Worm (Caenorhabditis elegans): ENCODE measurements around the gene try-11.
A peak's percentile ranks its signal among the peaks of the same experiment; 100 is the strongest.
"Not testable (repeated sequence)": the region's sequence is repeated elsewhere in the genome, so short reads cannot be mapped to it uniquely, and the experiment has no call there.

Gene try-11

DNA sequence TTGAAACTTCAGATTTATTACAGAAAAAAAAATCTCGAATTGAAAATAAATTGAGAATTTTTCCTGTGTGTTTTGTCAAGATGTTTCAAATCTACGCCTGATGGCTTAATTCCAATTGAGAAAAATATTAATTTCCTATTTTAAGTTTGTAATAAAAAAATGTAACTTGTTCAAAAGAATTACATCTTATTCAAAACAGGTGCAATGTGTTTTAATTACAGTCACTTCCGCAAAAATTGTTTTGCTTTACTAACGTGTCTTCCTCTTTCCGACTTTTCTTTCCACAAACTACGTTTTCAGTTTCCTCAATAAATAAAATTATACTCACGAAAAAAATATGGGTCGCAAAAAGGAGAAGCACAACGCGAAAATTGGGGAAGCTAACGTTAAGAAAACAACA is 13.5 kb upstream of the try-11 start, which contains the start of gene F25E5.16:
Gene F25E5.16, plus strand, starts transcription at position 301 of the 400 bp plus-strand sequence.
- TF ChIP-seq ceh-44 (GFP tag; IDR thresholded peaks at IDR 0.05) (no peak), egl-27 (tag; optimal IDR thresholded peaks at IDR 0.05) (no peak), mep-1 (tag; optimal IDR thresholded peaks at IDR 0.05) (no peak), ces-1 (GFP tag; optimal IDR thresholded peaks at IDR 0.05) (no peak), dve-1 (tag; optimal IDR thresholded peaks at IDR 0.05; ENCODE audit: insufficient read depth) (no peak), Y5F2A.4 (GFP tag; optimal IDR thresholded peaks at IDR 0.05) (no peak), spr-1 (tag; optimal IDR thresholded peaks at IDR 0.05) (no peak)

- TF ChIP-seq tra-1 (GFP tag; IDR thresholded peaks at IDR 0.05) (no peak), hif-1 (tag; optimal IDR thresholded peaks at IDR 0.05) (no peak), ZK546.5 (tag; optimal IDR thresholded peaks at IDR 0.05) (no peak), lin-1 (GFP tag; IDR thresholded peaks at IDR 0.05) (no peak), spr-1 (tag; optimal IDR thresholded peaks at IDR 0.05) (no peak), daf-8 (GFP tag; IDR thresholded peaks at IDR 0.05) (no peak), dmd-9 (GFP tag; IDR thresholded peaks at IDR 0.05) (no peak), nhr-102 (tag; optimal IDR thresholded peaks at IDR 0.05) (no peak), zag-1 (tag; optimal IDR thresholded peaks at IDR 0.05) (no peak)
Observed at ce11 chrV:7439807-7440206, 11.7 kb upstream of the try-11 start, which contains the start of gene try-13. Gene try-13 (plus strand): TSS chrV:7440107.

- TF ChIP-seq zip-11 (GFP tag; IDR thresholded peaks at IDR 0.05) (peak; percentile 62; the same call in 1 of the 2 replicates), vab-7 (GFP tag; IDR thresholded peaks at IDR 0.05) (0 out of 2 replicates have a peak, but pooled peaks have one; percentile 25), tag-97 (GFP tag; IDR thresholded peaks at IDR 0.05) (0 out of 2 replicates have a peak, but pooled peaks have one; percentile 36), madf-5 (GFP tag; IDR thresholded peaks at IDR 0.05) (0 out of 4 replicates have a peak, but pooled peaks of 1 of the 2 experiments have one; percentile 17), arid-1 (GFP tag; conservative IDR thresholded peaks at IDR 0.05) (0 out of 2 replicates have a peak, but pooled peaks have one; percentile 41)
Observed at ce11 chrV:7443480-7443879, 8.0 kb upstream of the try-11 start.

ce11 chrV:7444331-7444730 is 7.2 kb upstream of the try-11 start, which contains the start of gene nhr-141:
Gene nhr-141 (plus strand): TSS chrV:7444661.
- not testable (repeated sequence) for TF ChIP-seq skn-1, R02D3.7, nhr-11 (tag; optimal IDR thresholded peaks at IDR 0.05)

- TF ChIP-seq daf-16 (GFP tag; optimal IDR thresholded peaks at IDR 0.05), result no peak
- TF ChIP-seq daf-16 (tag; optimal IDR thresholded peaks at IDR 0.05), result no peak
- TF ChIP-seq T20F7.1 (GFP tag; optimal IDR thresholded peaks at IDR 0.05), result no peak
- TF ChIP-seq fos-1 (tag; optimal IDR thresholded peaks at IDR 0.05), result no peak
- TF ChIP-seq dmd-6 (GFP tag; IDR thresholded peaks at IDR 0.05), result no peak
- TF ChIP-seq nhr-28 (tag; optimal IDR thresholded peaks at IDR 0.05), result peak; percentile 44
- TF ChIP-seq lin-39 (tag; optimal IDR thresholded peaks at IDR 0.05), result no peak
- TF ChIP-seq zip-2 (tag; optimal IDR thresholded peaks at IDR 0.05), result no peak
- no peak for TF ChIP-seq mdl-1 (tag; optimal IDR thresholded peaks at IDR 0.05)
- no peak for TF ChIP-seq php-3 (GFP tag; IDR thresholded peaks at IDR 0.05)
- peak; percentile 14 for TF ChIP-seq hlh-30 (tag; optimal IDR thresholded peaks at IDR 0.05; ENCODE audit: insufficient read depth)
- TF ChIP-seq nhr-6 (tag; optimal IDR thresholded peaks at IDR 0.05), result no peak
- no peak for TF ChIP-seq ztf-7 (tag; optimal IDR thresholded peaks at IDR 0.05)
Observed at ce11 chrV:7446965-7447364, 4.6 kb upstream of the try-11 start, which contains the start of gene F25E5.5. Gene F25E5.5 (plus strand): TSS chrV:7447265.

Measured in whole organism, L4 larva.